Fruit fly (Drosophila melanogaster) whole organism, wandering third instar larva: ENCODE measurements around the gene Cds.

Source experiments
- Hnf4 ChIP-seq: fragments of 200-800 bp; sonication (Bioruptor generic); optimal IDR thresholded peaks from 2 replicates; lab custom pipeline; 2016; ENCODE audit warnings: missing biosample characterization, mild to moderate bottlenecking, missing genetic modification characterization
- usp ChIP-seq: fragments of >200 bp; optimal IDR thresholded peaks from 2 replicates; lab custom pipeline; 2017; ENCODE audit warnings: missing biosample characterization, missing genetic modification characterization

- TF ChIP-seq Hnf4 (no peak), usp (GFP tag; lab: Kevin White, UChicago) (no peak)
Observed at dm6 chr3L:8180464-8181137, 53.0 kb downstream of the Cds start, which contains the start of the genes mthl7 and Uxs.
